Worm (Caenorhabditis elegans) whole organism, late embryonic: ENCODE results near the gene F25E5.2.

Experiments used
- C38D4.7 ChIP-seq: fragments of 200-800 bp; sonication (Bioruptor generic); optimal IDR thresholded peaks from 2 replicates; lab custom pipeline; 2018; ENCODE audit warnings: mild to moderate bottlenecking, missing genetic modification characterization, moderate library complexity, missing compliant biosample characterization
- K09A11.1 ChIP-seq: sonication (generic microtip); optimal IDR thresholded peaks from 2 replicates; lab custom pipeline; 2017; ENCODE audit warnings: antibody characterized with exemption, mild to moderate bottlenecking, missing genetic modification characterization, missing compliant biosample characterization; ENCODE audit not compliant: insufficient read depth
- T23F11.4 ChIP-seq: fragments of 200-800 bp; sonication (Bioruptor generic); optimal IDR thresholded peaks from 2 replicates; lab custom pipeline; 2018; ENCODE audit warnings: mild to moderate bottlenecking, missing genetic modification characterization, missing compliant biosample characterization
- ahr-1 ChIP-seq: sonication (generic microtip); optimal IDR thresholded peaks from 2 replicates; lab custom pipeline; 2016; ENCODE audit warnings: missing genetic modification characterization, missing compliant biosample characterization
- ceh-31 ChIP-seq: sonication (generic microtip); optimal IDR thresholded peaks from 2 replicates; lab custom pipeline; 2016; ENCODE audit warnings: missing genetic modification characterization, missing compliant biosample characterization
- ceh-34 ChIP-seq: sonication (generic microtip); optimal IDR thresholded peaks from 2 replicates; lab custom pipeline; 2016; ENCODE audit warnings: mild to moderate bottlenecking, missing genetic modification characterization, missing compliant biosample characterization
- ceh-6 ChIP-seq: fragments of 200-800 bp; sonication (Bioruptor generic); optimal IDR thresholded peaks from 2 replicates; lab custom pipeline; 2018; ENCODE audit warnings: mild to moderate bottlenecking, missing genetic modification characterization, missing compliant biosample characterization
- ceh-9 ChIP-seq: sonication (generic microtip); optimal IDR thresholded peaks from 2 replicates; lab custom pipeline; 2016; ENCODE audit warnings: mild to moderate bottlenecking, missing genetic modification characterization, inconsistent platforms, missing compliant biosample characterization
- dmd-4 ChIP-seq: sonication (generic microtip); optimal IDR thresholded peaks from 2 replicates; lab custom pipeline; 2016; ENCODE audit warnings: borderline replicate concordance, missing genetic modification characterization, missing compliant biosample characterization
- ets-4 ChIP-seq: sonication (generic microtip); optimal IDR thresholded peaks from 2 replicates; lab custom pipeline; 2016; ENCODE audit warnings: missing genetic modification characterization, missing compliant biosample characterization
- gmeb-2 ChIP-seq: sonication (generic microtip); optimal IDR thresholded peaks from 2 replicates; lab custom pipeline; 2016; ENCODE audit warnings: missing genetic modification characterization, inconsistent platforms, missing compliant biosample characterization
- hlh-13 ChIP-seq: fragments of 200-800 bp; sonication (Bioruptor generic); optimal IDR thresholded peaks from 2 replicates; lab custom pipeline; 2018; ENCODE audit warnings: mild to moderate bottlenecking, missing genetic modification characterization, missing compliant biosample characterization
- hlh-8 ChIP-seq: sonication (generic microtip); optimal IDR thresholded peaks from 2 replicates; lab custom pipeline; 2016; ENCODE audit warnings: missing genotype, missing genetic modification characterization, missing compliant biosample characterization
- lim-6 ChIP-seq: sonication (generic microtip); optimal IDR thresholded peaks from 2 replicates; lab custom pipeline; 2016; ENCODE audit warnings: missing genetic modification characterization, missing compliant biosample characterization
- madf-2 ChIP-seq: sonication (generic microtip); optimal IDR thresholded peaks from 2 replicates; lab custom pipeline; 2017; ENCODE audit warnings: missing genetic modification characterization, missing compliant biosample characterization
- mec-3 ChIP-seq: sonication (generic microtip); optimal IDR thresholded peaks from 2 replicates; lab custom pipeline; 2016; ENCODE audit warnings: borderline replicate concordance, missing genetic modification characterization, missing compliant biosample characterization
- nfya-1 ChIP-seq: sonication (generic microtip); optimal IDR thresholded peaks from 2 replicates; lab custom pipeline; 2017; ENCODE audit warnings: missing genetic modification characterization, mild to moderate bottlenecking, missing compliant biosample characterization, antibody characterized with exemption, moderate library complexity
- nhr-232 ChIP-seq: sonication (generic microtip); optimal IDR thresholded peaks from 2 replicates; lab custom pipeline; 2016; ENCODE audit warnings: missing genetic modification characterization, missing compliant biosample characterization
- npax-4 ChIP-seq: sonication (generic microtip); optimal IDR thresholded peaks from 2 replicates; lab custom pipeline; 2016; ENCODE audit warnings: missing genetic modification characterization, missing compliant biosample characterization
- odd-2 ChIP-seq: sonication (generic microtip); optimal IDR thresholded peaks from 2 replicates; lab custom pipeline; 2017; ENCODE audit warnings: antibody characterized with exemption, mild to moderate bottlenecking, missing genetic modification characterization, missing compliant biosample characterization
- pat-9 ChIP-seq: fragments of 200-800 bp; sonication (Bioruptor generic); optimal IDR thresholded peaks from 2 replicates; lab custom pipeline; 2018; ENCODE audit warnings: mild to moderate bottlenecking, missing genetic modification characterization, moderate library complexity, missing compliant biosample characterization
- pax-1 ChIP-seq: fragments of 150-350 bp; optimal IDR thresholded peaks from 2 replicates; lab custom pipeline; 2014; ENCODE audit warnings: missing biosample characterization, missing genetic modification characterization
- pha-2 ChIP-seq: sonication (generic microtip); optimal IDR thresholded peaks from 2 replicates; lab custom pipeline; 2017; ENCODE audit warnings: mild to moderate bottlenecking, missing genetic modification characterization, missing compliant biosample characterization
- pha-4 ChIP-seq: fragments of 150-350 bp; optimal IDR thresholded peaks from 2 replicates; lab custom pipeline; 2018; ENCODE audit warnings: missing biosample characterization, missing genetic modification reagents, missing genetic modification characterization
- pqm-1 ChIP-seq: sonication (generic microtip); optimal IDR thresholded peaks from 2 replicates; lab custom pipeline; 2016; ENCODE audit warnings: missing genetic modification characterization, missing compliant biosample characterization
- ref-2 ChIP-seq: sonication (generic microtip); optimal IDR thresholded peaks from 2 replicates; lab custom pipeline; 2016; ENCODE audit warnings: missing genetic modification characterization, missing compliant biosample characterization
- rnt-1 ChIP-seq: sonication (generic microtip); optimal IDR thresholded peaks from 2 replicates; lab custom pipeline; 2016; ENCODE audit warnings: missing genetic modification characterization, missing compliant biosample characterization
- sox-2 ChIP-seq: fragments of 200-800 bp; sonication (Bioruptor generic); IDR thresholded peaks from 2 replicates; pipeline ENCODE4 v1.3.6; 2022; ENCODE audit warnings: missing genetic modification reagents, missing genetic modification characterization, missing compliant biosample characterization
- sox-4 ChIP-seq: sonication (generic microtip); optimal IDR thresholded peaks from 2 replicates; lab custom pipeline; 2017; ENCODE audit warnings: mild to moderate bottlenecking, missing genetic modification characterization, inconsistent platforms, missing compliant biosample characterization
- tbx-2 ChIP-seq: sonication (generic microtip); optimal IDR thresholded peaks from 2 replicates; lab custom pipeline; 2016; ENCODE audit warnings: missing genetic modification characterization, missing compliant biosample characterization
- unc-86 ChIP-seq: sonication (generic microtip); optimal IDR thresholded peaks from 2 replicates; lab custom pipeline; 2016; ENCODE audit warnings: missing genetic modification characterization, missing compliant biosample characterization

The F25E5.2 gene

ce11 chrV:7497440-7497839, 42.3 kb downstream of the F25E5.2 start, which contains the start of gene srh-79:
TSS of gene srh-79 (plus strand) at chrV:7497740.
- TF ChIP-seq pat-9 (tag; lab: Kevin White, UChicago) (no peak), sox-2 (GFP tag; lab: Robert Waterston, UW) (no peak), mec-3 (tag; lab: Kevin White, UChicago) (no peak), pax-1 (tag; lab: Kevin White, UChicago) (no peak), ref-2 (tag; lab: Kevin White, UChicago) (no peak), ceh-31 (no peak), nhr-232 (tag; lab: Kevin White, UChicago) (no peak), tbx-2 (no peak), pqm-1 (no peak), odd-2 (tag; lab: Kevin White, UChicago) (no peak), madf-2 (tag; lab: Kevin White, UChicago) (no peak), unc-86 (tag; lab: Kevin White, UChicago) (no peak), lim-6 (no peak), ceh-6 (GFP tag; lab: Kevin White, UChicago) (no peak), C38D4.7 (GFP tag; lab: Kevin White, UChicago) (no peak)

ce11 chrV:7501194-7501593, 46.1 kb downstream of the F25E5.2 start:
- TF ChIP-seq pat-9 (tag; lab: Kevin White, UChicago) (no peak), ceh-34 (tag; lab: Kevin White, UChicago) (no peak), ceh-6 (GFP tag; lab: Kevin White, UChicago) (no peak), pha-4 (tag; lab: Kevin White, UChicago) (no peak), gmeb-2 (tag; lab: Kevin White, UChicago) (no peak), ets-4 (tag; lab: Kevin White, UChicago) (no peak), rnt-1 (no peak)
- TF ChIP-seq, all 69 proteins: peak for 0

- TF ChIP-seq ets-4 (tag; lab: Kevin White, UChicago) = no peak
- no peak for TF ChIP-seq T23F11.4 (GFP tag; lab: Kevin White, UChicago)
- TF ChIP-seq npax-4 = no peak
- TF ChIP-seq pat-9 (tag; lab: Kevin White, UChicago) = no peak
- no peak for TF ChIP-seq pha-2 (tag; lab: Kevin White, UChicago)
- TF ChIP-seq hlh-13 (GFP tag; lab: Kevin White, UChicago) = no peak
- no peak for TF ChIP-seq hlh-8 (tag; lab: Kevin White, UChicago)
- TF ChIP-seq odd-2 (tag; lab: Kevin White, UChicago) = no peak
- no peak for TF ChIP-seq sox-4 (tag; lab: Kevin White, UChicago)
- TF ChIP-seq, all 69 proteins: peak for 0
These were observed 49.2 kb downstream of the F25E5.2 start, which contains the start of gene srh-229 for ce11 chrV:7504271-7504670. TSS of gene srh-229 (minus strand) at chrV:7504371.

- TF ChIP-seq dmd-4 (tag; lab: Kevin White, UChicago) (no peak), ceh-34 (tag; lab: Kevin White, UChicago) (no peak), nfya-1 (tag; lab: Kevin White, UChicago) (no peak), ahr-1 (tag; lab: Kevin White, UChicago) (no peak), K09A11.1 (no peak), ceh-9 (no peak), lim-6 (no peak)
These were observed 51.1 kb downstream of the F25E5.2 start for ce11 chrV:7506207-7506606.
